Fruit fly (Drosophila melanogaster): ENCODE data around the gene jigr1.

DNA sequence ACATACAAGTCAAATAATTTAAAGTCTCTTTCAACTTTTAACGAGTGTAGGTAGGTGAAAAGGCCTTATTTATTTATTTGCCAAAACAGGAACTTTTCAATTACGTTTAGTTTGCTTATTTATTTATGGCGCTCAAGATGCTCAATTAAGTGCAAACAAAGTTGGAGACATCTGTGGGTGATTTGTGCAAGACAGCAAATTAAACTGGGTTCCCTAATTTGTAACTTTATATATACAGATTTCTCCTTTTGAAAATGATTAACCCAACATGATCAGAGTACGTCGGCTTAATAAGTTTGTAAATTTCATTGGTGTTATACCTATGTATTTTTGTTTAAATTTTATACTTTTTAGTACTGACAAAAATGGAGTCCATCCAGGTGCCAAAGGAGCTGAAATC is 19.5 kb upstream of the jigr1 start, which contains the start of gene CG5071:
- TF ChIP-seq CG9139 (GFP tag; optimal IDR thresholded peaks at IDR 0.05) (no peak), Sox102F (GFP tag; optimal IDR thresholded peaks at IDR 0.05) (no peak), eg (GFP tag; IDR thresholded peaks at IDR 0.05) (no peak), fd85E (GFP tag; optimal IDR thresholded peaks at IDR 0.05) (no peak), CG16779 (tag; optimal IDR thresholded peaks at IDR 0.05) (no peak), Blimp-1 (GFP tag; optimal IDR thresholded peaks at IDR 0.05) (no peak), svp (GFP tag) (no peak), CG8319 (GFP tag; optimal IDR thresholded peaks at IDR 0.05) (no peak), Hr39 (GFP tag; optimal IDR thresholded peaks at IDR 0.05) (no peak), CG8632 (GFP tag; optimal IDR thresholded peaks at IDR 0.05) (no peak), CG1621 (tag; optimal IDR thresholded peaks at IDR 0.05) (no peak), CG6854 (GFP tag; optimal IDR thresholded peaks at IDR 0.05) (no peak)
